Fruit fly (Drosophila melanogaster): ENCODE results near the gene rpk.
"Not testable (repeated sequence)": the region's sequence is repeated elsewhere in the genome, so short reads cannot be mapped to it uniquely, and the experiment has no call there.

The rpk gene

dm6 chr3R:4667399-4668201, 21.8 kb downstream of the rpk start (continued):
- TF ChIP-seq CG2712 (tag; optimal IDR thresholded peaks at IDR 0.05), result no peak
- TF ChIP-seq wor (GFP tag; IDR thresholded peaks at IDR 0.05), result no peak
- no peak for TF ChIP-seq CG15696 (tag; optimal IDR thresholded peaks at IDR 0.05)
- TF ChIP-seq CG17361 (GFP tag; IDR thresholded peaks at IDR 0.05), result 0 out of 3 replicates have a peak, but pooled peaks have one; percentile 32
- no peak for TF ChIP-seq corto (GFP tag; optimal IDR thresholded peaks at IDR 0.05)
- no peak for TF ChIP-seq CG7357 (GFP tag; IDR thresholded peaks at IDR 0.05)
- peak; percentile 50 for TF ChIP-seq kni (GFP tag; optimal IDR thresholded peaks at IDR 0.05)
- no peak for TF ChIP-seq Stat92E (GFP tag; optimal IDR thresholded peaks at IDR 0.05)
- TF ChIP-seq CG8281 (tag; optimal IDR thresholded peaks at IDR 0.05), result no peak
- TF ChIP-seq bowl (GFP tag; IDR thresholded peaks at IDR 0.05), result no peak

DNA sequence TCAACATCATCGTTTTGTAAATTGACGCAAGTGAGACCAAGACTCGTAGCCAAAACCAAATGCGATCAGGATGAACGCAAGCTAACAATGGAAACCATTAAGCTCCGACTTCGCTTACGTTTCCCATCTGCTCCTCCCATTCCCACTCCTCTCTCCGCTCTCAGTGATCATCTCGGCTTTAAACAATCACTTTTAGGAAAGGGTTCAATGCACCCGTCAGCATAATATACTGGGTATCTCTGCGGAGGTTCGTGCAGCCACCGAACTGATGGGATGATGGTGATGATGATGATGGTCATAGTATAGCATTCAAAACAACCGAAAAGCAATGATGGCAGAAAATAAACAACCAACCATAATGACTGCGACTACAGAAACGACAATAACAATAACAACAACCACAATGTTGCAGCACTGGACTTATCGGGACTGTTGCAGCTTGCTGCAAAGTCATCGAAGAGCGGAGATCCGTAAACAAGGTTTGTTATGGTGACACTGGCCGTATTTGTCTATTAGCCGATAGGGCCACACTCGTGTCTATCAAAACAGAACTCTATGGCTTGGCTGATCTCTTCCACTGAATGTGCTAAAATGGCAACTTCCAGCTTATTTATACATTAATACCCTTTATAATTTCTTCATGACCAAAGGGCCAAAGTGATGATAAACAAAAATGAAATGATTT, 31.3 kb downstream of the rpk start:
- TF ChIP-seq sima (GFP tag; optimal IDR thresholded peaks at IDR 0.05), result no peak
- no peak for TF ChIP-seq CG11560 (tag; IDR thresholded peaks at IDR 0.05)
- TF ChIP-seq stc (GFP tag; IDR thresholded peaks at IDR 0.05), result no peak
- no peak for TF ChIP-seq MTF-1 (GFP tag; optimal IDR thresholded peaks at IDR 0.05; ENCODE audit: borderline replicate concordance)
- TF ChIP-seq CG11695 (GFP tag; IDR thresholded peaks at IDR 0.05), result no peak
- TF ChIP-seq CG7271 (tag; optimal IDR thresholded peaks at IDR 0.05), result no peak
- TF ChIP-seq ftz-f1 (GFP tag; optimal IDR thresholded peaks at IDR 0.05), result no peak
- no peak for TF ChIP-seq Tbp (GFP tag; optimal IDR thresholded peaks at IDR 0.05)
- TF ChIP-seq CG4730 (GFP tag; IDR thresholded peaks at IDR 0.05), result no peak
- TF ChIP-seq dmrt99B (tag; optimal IDR thresholded peaks at IDR 0.05), result no peak
- TF ChIP-seq gce (GFP tag; IDR thresholded peaks at IDR 0.05), result no peak
- TF ChIP-seq CG14710 (tag; optimal IDR thresholded peaks at IDR 0.05), result peak; percentile 89
- TF ChIP-seq CG12391 (tag; optimal IDR thresholded peaks at IDR 0.05), result no peak
- peak; percentile 65 for TF ChIP-seq stwl (tag; optimal IDR thresholded peaks at IDR 0.05)
- TF ChIP-seq CG17829 (tag; optimal IDR thresholded peaks at IDR 0.05), result no peak
- no peak for TF ChIP-seq dan (GFP tag; IDR thresholded peaks at IDR 0.05)
- no peak for TF ChIP-seq Ptx1 (GFP tag; IDR thresholded peaks at IDR 0.05)

- TF ChIP-seq CG12769 (tag; optimal IDR thresholded peaks at IDR 0.05) (peak; percentile 36), Awh (GFP tag; IDR thresholded peaks at IDR 0.05) (no peak), CG13894 (tag; optimal IDR thresholded peaks at IDR 0.05) (peak; percentile 95), chinmo (GFP tag; IDR thresholded peaks at IDR 0.05; ENCODE audit: partially characterized antibody) (0 out of 4 replicates have a peak, but pooled peaks have one; percentile 17)
These were observed 32.6 kb downstream of the rpk start for dm6 chr3R:4678362-4678761.

- TF ChIP-seq Ets65A (GFP tag) (peak; percentile 75), Xrp1 (GFP tag; IDR thresholded peaks at IDR 0.05) (0 out of 2 replicates have a peak, but pooled peaks have one; percentile 8), tll (GFP tag; optimal IDR thresholded peaks at IDR 0.05) (peak in 1 of 2 experiments; percentile 45), CG8290 (tag; optimal IDR thresholded peaks at IDR 0.05) (peak in 1 of 2 experiments; percentile 39), prd (GFP tag; IDR thresholded peaks at IDR 0.05) (peak; percentile 41; the same call in 1 of the 3 replicates), pb (GFP tag; optimal IDR thresholded peaks at IDR 0.05) (peak; percentile 1), CG32532 (GFP tag; IDR thresholded peaks at IDR 0.05) (peak; percentile 25; the same call in 1 of the 2 replicates), CG1603 (tag; optimal IDR thresholded peaks at IDR 0.05) (peak; percentile 29), CG8388 (GFP tag; optimal IDR thresholded peaks at IDR 0.05) (peak; percentile 90), zfh1 (GFP tag; IDR thresholded peaks at IDR 0.05) (peak; percentile 37; the same call in 1 of the 3 replicates), ap (GFP tag; IDR thresholded peaks at IDR 0.05) (0 out of 2 replicates have a peak, but pooled peaks have one; percentile 4), bsh (GFP tag; optimal IDR thresholded peaks at IDR 0.05) (peak in 1 of 2 experiments; percentile 11)
- not testable (repeated sequence) for TF ChIP-seq CG8290 (GFP tag; optimal IDR thresholded peaks at IDR 0.05); prd (optimal IDR thresholded peaks at IDR 0.05)
These were observed 39.0 kb downstream of the rpk start for dm6 chr3R:4684811-4685210.
